Worm (Caenorhabditis elegans) whole organism, L1 larva: ENCODE results near the gene ZC412.10.

Experiments
- C16A3.4 ChIP-seq: fragments of 150-350 bp; optimal IDR thresholded peaks from 2 replicates; lab custom pipeline; 2014; ENCODE audit warnings: missing biosample characterization, missing genetic modification characterization
- C34B4.2 ChIP-seq: sonication (generic microtip); optimal IDR thresholded peaks from 2 replicates; lab custom pipeline; 2017; ENCODE audit warnings: mild to moderate bottlenecking, missing genetic modification characterization, missing compliant biosample characterization
- F16B12.6 ChIP-seq: fragments of 150-350 bp; optimal IDR thresholded peaks from 2 replicates; lab custom pipeline; 2014; ENCODE audit warnings: missing biosample characterization, missing genetic modification characterization
- aha-1 ChIP-seq: fragments of 150-350 bp; optimal IDR thresholded peaks from 2 replicates; lab custom pipeline; 2014; ENCODE audit warnings: missing biosample characterization, missing genetic modification characterization
- ama-1 ChIP-seq: fragments of 150-350 bp; optimal IDR thresholded peaks from 2 replicates; lab custom pipeline; 2014
- blmp-1 ChIP-seq: fragments of 150-350 bp; optimal IDR thresholded peaks from 2 replicates; lab custom pipeline; 2014; ENCODE audit warnings: missing biosample characterization, missing genetic modification characterization
- ceh-8 ChIP-seq: fragments of 200-800 bp; sonication (Bioruptor generic); optimal IDR thresholded peaks from 2 replicates; lab custom pipeline; 2018; ENCODE audit warnings: mild to moderate bottlenecking, missing genetic modification characterization, moderate library complexity, missing compliant biosample characterization
- ceh-90 ChIP-seq: sonication (generic microtip); optimal IDR thresholded peaks from 2 replicates; lab custom pipeline; 2016; ENCODE audit warnings: missing genetic modification characterization, missing compliant biosample characterization
- dpl-1 ChIP-seq, 3 experiments: fragments of 150-350 bp in 2 of 3; sonication (generic microtip) in 1 of 3; optimal IDR thresholded peaks; 2 replicates each; lab custom pipeline; 2014 to 2017; ENCODE audit warnings: missing biosample characterization in 3 of 3, missing genetic modification characterization in 3 of 3, missing genetic modification reagents in 3 of 3
- dsc-1 ChIP-seq: sonication (generic microtip); optimal IDR thresholded peaks from 2 replicates; lab custom pipeline; 2016; ENCODE audit warnings: mild to moderate bottlenecking, missing genetic modification characterization, missing compliant biosample characterization
- efl-3 ChIP-seq: fragments of 200-800 bp; sonication (Bioruptor generic); optimal IDR thresholded peaks from 2 replicates; lab custom pipeline; 2018; ENCODE audit warnings: mild to moderate bottlenecking, missing genetic modification characterization, missing compliant biosample characterization
- egl-13 ChIP-seq: sonication (generic microtip); optimal IDR thresholded peaks from 2 replicates; lab custom pipeline; 2016; ENCODE audit warnings: missing genotype, missing genetic modification reagents, missing genetic modification characterization, missing compliant biosample characterization
- egl-27 ChIP-seq, 2 experiments: fragments of 150-350 bp in 1 of 2; sonication (generic microtip); optimal IDR thresholded peaks; 3 replicates each; lab custom pipeline; 2017 to 2018; ENCODE audit warnings: missing biosample characterization in 2 of 2, missing genetic modification characterization in 2 of 2, missing genetic modification reagents in 2 of 2
- elt-2 ChIP-seq: sonication (generic microtip); optimal IDR thresholded peaks from 2 replicates; lab custom pipeline; 2016; ENCODE audit warnings: missing genetic modification characterization, mild to moderate bottlenecking, inconsistent platforms, missing compliant biosample characterization, missing genetic modification reagents
- elt-3 ChIP-seq, 6 experiments: fragments of 150-350 bp in 1 of 6; sonication (generic microtip); optimal IDR thresholded peaks; 2 replicates each; lab custom pipeline; 2017 to 2018; ENCODE audit warnings: missing biosample characterization in 6 of 6, missing genetic modification characterization in 6 of 6, inconsistent platforms in 1 of 6
- ets-5 ChIP-seq: fragments of 200-800 bp; sonication (Bioruptor generic); IDR thresholded peaks from 2 replicates; pipeline ENCODE4 v1.3.6; 2022; ENCODE audit warnings: missing genetic modification characterization, missing compliant biosample characterization
- fos-1 ChIP-seq: fragments of 150-350 bp; optimal IDR thresholded peaks from 2 replicates; lab custom pipeline; 2014; ENCODE audit warnings: missing biosample characterization, missing genetic modification characterization
- hlh-17 ChIP-seq: fragments of 200-800 bp; sonication (Bioruptor generic); optimal IDR thresholded peaks from 2 replicates; lab custom pipeline; 2018; ENCODE audit warnings: missing genetic modification characterization, mild to moderate bottlenecking, missing compliant biosample characterization, moderate library complexity, borderline replicate concordance
- hlh-4 ChIP-seq: sonication (generic microtip); optimal IDR thresholded peaks from 2 replicates; lab custom pipeline; 2016; ENCODE audit warnings: mild to moderate bottlenecking, missing genetic modification characterization, missing compliant biosample characterization
- hpl-2 ChIP-seq: fragments of 150-350 bp; optimal IDR thresholded peaks from 2 replicates; lab custom pipeline; 2014; ENCODE audit warnings: missing biosample characterization, missing genetic modification reagents, missing genetic modification characterization
- isw-1 ChIP-seq: fragments of 200-800 bp; sonication (Bioruptor generic); IDR thresholded peaks from 2 replicates; pipeline ENCODE4 v1.3.6; 2022; ENCODE audit warnings: missing genetic modification characterization, missing compliant biosample characterization
- jun-1 ChIP-seq: fragments of 150-350 bp; optimal IDR thresholded peaks from 2 replicates; lab custom pipeline; 2014; ENCODE audit warnings: missing biosample characterization, missing genetic modification reagents, missing genetic modification characterization
- lin-13 ChIP-seq: fragments of 150-350 bp; optimal IDR thresholded peaks from 2 replicates; lab custom pipeline; 2014; ENCODE audit warnings: missing biosample characterization, missing genetic modification reagents, missing genetic modification characterization
- lin-15B ChIP-seq: fragments of 150-350 bp; sonication (generic microtip); optimal IDR thresholded peaks from 3 replicates; lab custom pipeline; 2014; ENCODE audit warnings: missing biosample characterization, missing genetic modification characterization
- lin-35 ChIP-seq, 2 experiments: fragments of 150-350 bp; optimal IDR thresholded peaks; 2 replicates each; lab custom pipeline; 2014; ENCODE audit warnings: missing biosample characterization in 2 of 2, missing genetic modification characterization in 2 of 2, missing genetic modification reagents in 2 of 2
- lin-39 ChIP-seq: fragments of 150-350 bp; optimal IDR thresholded peaks from 2 replicates; lab custom pipeline; 2014; ENCODE audit warnings: missing biosample characterization, missing genetic modification reagents, missing genetic modification characterization
- lir-3 ChIP-seq: sonication (generic microtip); optimal IDR thresholded peaks from 2 replicates; lab custom pipeline; 2016; ENCODE audit warnings: mild to moderate bottlenecking, missing genetic modification characterization, moderate library complexity, missing compliant biosample characterization; ENCODE audit not compliant: poor library complexity
- lsy-2 ChIP-seq, 2 experiments: fragments of 150-350 bp; optimal IDR thresholded peaks; 2 replicates each; lab custom pipeline; 2014; ENCODE audit warnings: missing biosample characterization in 2 of 2, missing genetic modification characterization in 2 of 2
- mef-2 ChIP-seq: fragments of 150-350 bp; optimal IDR thresholded peaks from 2 replicates; lab custom pipeline; 2014; ENCODE audit warnings: missing biosample characterization, missing genetic modification characterization
- mep-1 ChIP-seq: fragments of 150-350 bp; optimal IDR thresholded peaks from 2 replicates; lab custom pipeline; 2014; ENCODE audit warnings: missing biosample characterization, missing genetic modification characterization
- nhr-11 ChIP-seq: fragments of 150-350 bp; optimal IDR thresholded peaks from 2 replicates; lab custom pipeline; 2014; ENCODE audit warnings: missing biosample characterization, missing genetic modification characterization
- nhr-12 ChIP-seq: sonication (generic microtip); optimal IDR thresholded peaks from 2 replicates; lab custom pipeline; 2017; ENCODE audit warnings: missing biosample characterization, missing genetic modification characterization
- nhr-20 ChIP-seq: sonication (generic microtip); optimal IDR thresholded peaks from 2 replicates; lab custom pipeline; 2016; ENCODE audit warnings: mild to moderate bottlenecking, missing genetic modification characterization, missing compliant biosample characterization
- nhr-28 ChIP-seq: fragments of 150-350 bp; optimal IDR thresholded peaks from 2 replicates; lab custom pipeline; 2014; ENCODE audit warnings: missing biosample characterization, missing genetic modification characterization
- nhr-76 ChIP-seq: sonication (generic microtip); optimal IDR thresholded peaks from 2 replicates; lab custom pipeline; 2017; ENCODE audit warnings: missing biosample characterization, missing genetic modification characterization
- nhr-77 ChIP-seq: fragments of 150-350 bp; optimal IDR thresholded peaks from 2 replicates; lab custom pipeline; 2014; ENCODE audit warnings: missing biosample characterization, missing genetic modification characterization
- nhr-84 ChIP-seq: sonication (generic microtip); optimal IDR thresholded peaks from 2 replicates; lab custom pipeline; 2017; ENCODE audit warnings: missing biosample characterization, missing genetic modification characterization
- nhr-85 ChIP-seq: sonication (generic microtip); peaks from one replicate; lab custom pipeline; 2016; ENCODE audit warnings: missing genetic modification characterization, inconsistent platforms, missing compliant biosample characterization
- pag-3 ChIP-seq: sonication (generic microtip); optimal IDR thresholded peaks from 2 replicates; lab custom pipeline; 2017; ENCODE audit warnings: missing genetic modification characterization, mild to moderate bottlenecking, missing compliant biosample characterization, antibody characterized with exemption, borderline replicate concordance; ENCODE audit not compliant: insufficient read depth
- pqm-1 ChIP-seq: sonication (generic microtip); optimal IDR thresholded peaks from 3 replicates; lab custom pipeline; 2017; ENCODE audit warnings: missing biosample characterization, missing genetic modification characterization
- sptf-1 ChIP-seq: fragments of 150-350 bp; optimal IDR thresholded peaks from 2 replicates; lab custom pipeline; 2014; ENCODE audit warnings: missing biosample characterization, missing genetic modification characterization
- swsn-7 ChIP-seq: sonication (generic microtip); optimal IDR thresholded peaks from 2 replicates; lab custom pipeline; 2016; ENCODE audit warnings: missing genetic modification characterization, missing compliant biosample characterization
- tbx-2 ChIP-seq: sonication (generic microtip); optimal IDR thresholded peaks from 2 replicates; lab custom pipeline; 2016; ENCODE audit warnings: missing genetic modification characterization, missing compliant biosample characterization
- tlp-1 ChIP-seq: fragments of 150-350 bp; optimal IDR thresholded peaks from 2 replicates; lab custom pipeline; 2014; ENCODE audit warnings: missing biosample characterization, missing genetic modification characterization
- unc-130 ChIP-seq: fragments of 150-350 bp; optimal IDR thresholded peaks from 2 replicates; lab custom pipeline; 2017; ENCODE audit warnings: missing biosample characterization, missing genetic modification characterization, inconsistent platforms
- unc-30 ChIP-seq: sonication (generic microtip); optimal IDR thresholded peaks from 2 replicates; lab custom pipeline; 2017; ENCODE audit warnings: missing biosample characterization, missing genetic modification characterization
- unc-86 ChIP-seq: sonication (generic microtip); optimal IDR thresholded peaks from 2 replicates; lab custom pipeline; 2016; ENCODE audit warnings: missing genetic modification characterization, missing compliant biosample characterization
- unc-98 ChIP-seq: fragments of 200-800 bp; sonication (Bioruptor generic); IDR thresholded peaks from 2 replicates; pipeline ENCODE4 v1.3.6; 2022; ENCODE audit warnings: missing genetic modification characterization, missing compliant biosample characterization
- vab-15 ChIP-seq: sonication (generic microtip); optimal IDR thresholded peaks from 2 replicates; lab custom pipeline; 2017; ENCODE audit warnings: missing genotype, mild to moderate bottlenecking, missing genetic modification characterization, missing compliant biosample characterization
- xbp-1 ChIP-seq: sonication (generic microtip); optimal IDR thresholded peaks from 2 replicates; lab custom pipeline; 2016; ENCODE audit warnings: missing genetic modification characterization, missing compliant biosample characterization
- ztf-4 ChIP-seq: fragments of 150-350 bp; optimal IDR thresholded peaks from 2 replicates; lab custom pipeline; 2014; ENCODE audit warnings: missing biosample characterization, missing genetic modification characterization

The ZC412.10 gene

DNA sequence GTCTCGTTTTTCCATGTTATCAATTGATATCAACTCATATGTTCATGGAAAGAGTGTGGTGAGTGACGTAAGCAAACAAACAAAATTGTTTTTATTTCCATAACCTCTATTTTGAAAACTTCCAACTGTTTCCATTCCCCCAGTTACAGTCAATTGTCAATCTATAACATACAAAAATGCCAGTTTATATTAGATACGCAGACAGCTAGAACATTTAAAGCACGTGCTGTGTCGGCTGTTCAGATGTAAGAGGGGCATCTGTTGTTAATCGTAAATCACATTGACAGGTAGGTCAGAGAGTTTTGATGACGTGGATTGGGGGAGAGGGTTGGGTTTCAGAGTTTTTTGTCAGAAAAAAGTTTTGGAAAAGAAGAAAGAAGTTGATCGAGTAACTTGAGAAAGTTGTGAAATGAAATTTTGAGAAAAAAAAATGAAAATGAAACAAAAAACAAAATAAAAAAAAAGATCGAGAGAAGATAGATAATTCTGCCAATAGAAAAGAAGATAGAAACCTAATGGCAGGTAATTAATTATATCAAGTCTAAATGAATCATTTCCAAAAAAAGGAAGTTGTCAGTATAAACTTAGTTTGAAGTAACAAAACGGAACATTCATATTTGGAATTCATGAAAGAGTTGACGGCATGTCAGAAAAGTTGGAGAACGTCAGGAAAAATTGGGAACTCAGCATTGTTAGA, 28.0 kb downstream of the ZC412.10 start (continued):
- TF ChIP-seq hpl-2 (GFP tag; lab: Kevin White, UChicago) (no peak), unc-98 (0 out of 2 replicates have a peak, but pooled peaks have one; percentile 15), hlh-4 (tag; lab: Kevin White, UChicago) (no peak), lsy-2 (tag; optimal IDR thresholded peaks at IDR 0.05; lab: Kevin White, UChicago) (peak; percentile 71 to 78), fos-1 (tag; lab: Kevin White, UChicago) (no peak), C16A3.4 (peak; percentile 26), ceh-90 (tag; lab: Kevin White, UChicago) (no peak), lir-3 (tag; lab: Kevin White, UChicago) (peak; percentile 37), efl-3 (GFP tag; lab: Kevin White, UChicago) (no peak), nhr-12 (tag; lab: Kevin White, UChicago) (no peak), swsn-7 (tag; lab: Kevin White, UChicago) (peak; percentile 48), nhr-77 (tag; lab: Kevin White, UChicago) (no peak), mep-1 (tag; lab: Kevin White, UChicago) (peak; percentile 81), unc-30 (no peak), nhr-84 (tag; lab: Kevin White, UChicago) (no peak), egl-27 (tag; optimal IDR thresholded peaks at IDR 0.05; lab: Kevin White, UChicago) (no peak), vab-15 (tag; lab: Kevin White, UChicago) (peak; percentile 75), xbp-1 (tag; lab: Kevin White, UChicago) (peak; percentile 71), jun-1 (tag; lab: Kevin White, UChicago) (no peak), elt-3 (tag; optimal IDR thresholded peaks at IDR 0.05; lab: Kevin White, UChicago) (peak in 2 of 6 experiments; percentile 44 to 63), ztf-4 (tag; lab: Kevin White, UChicago) (peak; percentile 38), aha-1 (tag; lab: Kevin White, UChicago) (no peak), lin-15B (tag; lab: Kevin White, UChicago) (no peak), nhr-20 (tag; lab: Kevin White, UChicago) (peak; percentile 83), dpl-1 (GFP tag; optimal IDR thresholded peaks at IDR 0.05; lab: Kevin White, UChicago) (peak in 2 of 3 experiments; percentile 9 to 46), ets-5 (GFP tag; lab: Robert Waterston, UW) (no peak), elt-2 (tag; lab: Kevin White, UChicago) (peak; percentile 51), nhr-11 (tag; lab: Kevin White, UChicago) (peak; percentile 43), hlh-17 (GFP tag; lab: Kevin White, UChicago) (no peak), tlp-1 (tag; lab: Kevin White, UChicago) (no peak), tbx-2 (peak; percentile 61), pqm-1 (no peak), mef-2 (tag; lab: Kevin White, UChicago) (no peak), nhr-76 (tag; lab: Kevin White, UChicago) (no peak), nhr-28 (no peak), F16B12.6 (tag; lab: Kevin White, UChicago) (no peak), egl-13 (tag; lab: Kevin White, UChicago) (no peak), lin-13 (GFP tag; lab: Kevin White, UChicago) (no peak), C34B4.2 (tag; lab: Kevin White, UChicago) (no peak), ama-1 (lab: Kevin White, UChicago) (peak; percentile 86), lin-35 (GFP tag; optimal IDR thresholded peaks at IDR 0.05; lab: Kevin White, UChicago) (peak; percentile 24 to 81), blmp-1 (tag; lab: Kevin White, UChicago) (peak; percentile 53), unc-86 (tag; lab: Kevin White, UChicago) (no peak), pag-3 (no peak), dsc-1 (tag; lab: Kevin White, UChicago) (peak; percentile 63), nhr-85 (tag; lab: Kevin White, UChicago) (peak; percentile 97), ceh-8 (no peak), isw-1 (GFP tag; lab: Robert Waterston, UW) (no peak), unc-130 (peak; percentile 70), lin-39 (tag; lab: Kevin White, UChicago) (peak; percentile 57), sptf-1 (no peak)
